Worm (Caenorhabditis elegans) whole organism, L3 larva: ENCODE data around the gene Y39A1A.24.

Experiments used
- nhr-28 ChIP-seq: fragments of 150-350 bp; optimal IDR thresholded peaks from 2 replicates; lab custom pipeline; 2014; ENCODE audit warnings: missing biosample characterization, missing genetic modification characterization
- ztf-11 ChIP-seq: fragments of 150-350 bp; optimal IDR thresholded peaks from 2 replicates; lab custom pipeline; 2014; ENCODE audit warnings: missing biosample characterization, missing genetic modification characterization

DNA sequence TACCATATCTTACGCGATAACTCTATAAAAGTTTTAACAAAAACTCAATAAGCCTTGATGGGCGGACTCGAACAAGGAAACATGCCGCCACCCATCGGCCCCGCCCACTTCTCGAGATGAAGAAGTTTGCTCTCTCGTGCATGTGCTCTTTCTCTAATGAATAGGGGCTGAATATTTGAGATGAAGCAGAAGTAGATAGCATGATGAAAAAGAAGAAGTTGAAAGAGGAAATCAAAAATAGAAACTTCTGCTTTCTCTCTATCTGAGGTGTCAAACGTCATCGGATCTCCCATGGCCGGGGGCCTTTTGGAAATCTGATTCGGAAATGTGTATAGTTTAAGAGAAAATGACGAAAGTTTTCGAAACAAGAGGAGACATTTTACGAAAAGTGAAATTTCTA is 33.6 kb upstream of the Y39A1A.24 start:
- TF ChIP-seq nhr-28 = no peak
- TF ChIP-seq ztf-11 (tag; lab: Kevin White, UChicago) = no peak
